Fruit fly (Drosophila melanogaster): ENCODE measurements around the gene CG10654.

The CG10654 gene

dm6 chr3L:12551671-12552070 is 44.0 kb upstream of the CG10654 start (continued):
- no peak for TF ChIP-seq nerfin-1 (tag; optimal IDR thresholded peaks at IDR 0.05)
- TF ChIP-seq wor (GFP tag; IDR thresholded peaks at IDR 0.05) = no peak
- TF ChIP-seq br (optimal IDR thresholded peaks at IDR 0.05) = no peak
- no peak for TF ChIP-seq row (GFP tag; IDR thresholded peaks at IDR 0.05)
- TF ChIP-seq CG32772 (GFP tag; IDR thresholded peaks at IDR 0.05) = peak; percentile 42; the same call in 1 of the 2 replicates
- TF ChIP-seq bsh (GFP tag; optimal IDR thresholded peaks at IDR 0.05) = peak; percentile 7 to 24
- no peak for TF ChIP-seq CG14860 (GFP tag; IDR thresholded peaks at IDR 0.05; ENCODE audit: partially characterized antibody)
- TF ChIP-seq knrl (GFP tag; IDR thresholded peaks at IDR 0.05; ENCODE audit: partially characterized antibody) = no peak
- no peak for TF ChIP-seq luna (GFP tag; optimal IDR thresholded peaks at IDR 0.05)
- no peak for TF ChIP-seq sima (GFP tag; optimal IDR thresholded peaks at IDR 0.05)
- TF ChIP-seq Sox102F (GFP tag; optimal IDR thresholded peaks at IDR 0.05) = peak; percentile 13
- no peak for TF ChIP-seq onecut (GFP tag; IDR thresholded peaks at IDR 0.05)
- TF ChIP-seq Dref (GFP tag; IDR thresholded peaks at IDR 0.05) = no peak
- no peak for TF ChIP-seq CG9727 (GFP tag; optimal IDR thresholded peaks at IDR 0.05)
- peak; percentile 48; the same call in 1 of the 2 replicates for TF ChIP-seq CG14441 (GFP tag; IDR thresholded peaks at IDR 0.05)
- TF ChIP-seq ems (GFP tag; optimal IDR thresholded peaks at IDR 0.05) = no peak
- TF ChIP-seq Spps (tag; optimal IDR thresholded peaks at IDR 0.05) = no peak
- peak; percentile 49 for TF ChIP-seq lbe (GFP tag; optimal IDR thresholded peaks at IDR 0.05)
- no peak for TF ChIP-seq CG10979 (tag; optimal IDR thresholded peaks at IDR 0.05)
- TF ChIP-seq CG4404 (GFP tag; IDR thresholded peaks at IDR 0.05) = 0 out of 2 replicates have a peak, but pooled peaks have one; percentile 36
- TF ChIP-seq CG17568 (GFP tag; optimal IDR thresholded peaks at IDR 0.05) = no peak
- no peak for TF ChIP-seq chn (GFP tag; optimal IDR thresholded peaks at IDR 0.05)
- no peak for TF ChIP-seq tup (GFP tag; optimal IDR thresholded peaks at IDR 0.05)
- TF ChIP-seq CG11696 (GFP tag; IDR thresholded peaks at IDR 0.05) = 0 out of 2 replicates have a peak, but pooled peaks have one; percentile 20
- no peak for TF ChIP-seq dimm (GFP tag; IDR thresholded peaks at IDR 0.05)
- TF ChIP-seq bcd (GFP tag; optimal IDR thresholded peaks at IDR 0.05) = no peak
- no peak for TF ChIP-seq ewg (GFP tag; optimal IDR thresholded peaks at IDR 0.05)
- TF ChIP-seq hb (GFP tag; IDR thresholded peaks at IDR 0.05; ENCODE audit: partially characterized antibody) = no peak
- TF ChIP-seq hth (optimal IDR thresholded peaks at IDR 0.05) = no peak
- TF ChIP-seq gsb (GFP tag; IDR thresholded peaks at IDR 0.05) = no peak
- no peak for TF ChIP-seq Mes4 (GFP tag; optimal IDR thresholded peaks at IDR 0.05)
- TF ChIP-seq NC2β (GFP tag; optimal IDR thresholded peaks at IDR 0.05) = no peak
- TF ChIP-seq pzg (GFP tag; optimal IDR thresholded peaks at IDR 0.05) = no peak
- TF ChIP-seq Ptx1 (GFP tag; IDR thresholded peaks at IDR 0.05) = peak; percentile 24; the same call in 1 of the 2 replicates
- no peak for TF ChIP-seq pros (GFP tag; optimal IDR thresholded peaks at IDR 0.05)
- no peak for TF ChIP-seq pan (optimal IDR thresholded peaks at IDR 0.05)
- peak in 1 of 2 experiments; percentile 47 for TF ChIP-seq pan (GFP tag; optimal IDR thresholded peaks at IDR 0.05 in 1 of 2, IDR thresholded peaks at IDR 0.05 in 1 of 2)
- no peak for TF ChIP-seq inv (GFP tag; IDR thresholded peaks at IDR 0.05; ENCODE audit: partially characterized antibody)
- peak; percentile 50; the same call in 1 of the 2 replicates for TF ChIP-seq CG17328 (GFP tag; IDR thresholded peaks at IDR 0.05)
- no peak for TF ChIP-seq CG2199 (GFP tag; IDR thresholded peaks at IDR 0.05)
- TF ChIP-seq CG7839 (tag; optimal IDR thresholded peaks at IDR 0.05) = no peak
- no peak for TF ChIP-seq CG15514 (GFP tag; optimal IDR thresholded peaks at IDR 0.05)
- peak; percentile 56; the same call in 2 of the 3 replicates for TF ChIP-seq zfh1 (GFP tag; IDR thresholded peaks at IDR 0.05)
- TF ChIP-seq Trl (optimal IDR thresholded peaks at IDR 0.05) = no peak
- no peak for TF ChIP-seq Trl (GFP tag; optimal IDR thresholded peaks at IDR 0.05)
- TF ChIP-seq CG9797 (GFP tag; optimal IDR thresholded peaks at IDR 0.05) = no peak
- TF ChIP-seq CG3065 (GFP tag; optimal IDR thresholded peaks at IDR 0.05) = no peak
- TF ChIP-seq gem (tag; optimal IDR thresholded peaks at IDR 0.05) = no peak
- TF ChIP-seq CG12744 (GFP tag; optimal IDR thresholded peaks at IDR 0.05) = no peak
- no peak for TF ChIP-seq CG15601 (tag; optimal IDR thresholded peaks at IDR 0.05)
- no peak for TF ChIP-seq gce (GFP tag; IDR thresholded peaks at IDR 0.05)
- no peak for TF ChIP-seq fd64A (GFP tag; optimal IDR thresholded peaks at IDR 0.05)
